Worm (Caenorhabditis elegans) whole organism, late embryonic: ENCODE results near the gene F21A3.11.

Source experiments
- ceh-9 ChIP-seq: sonication (generic microtip); optimal IDR thresholded peaks from 2 replicates; lab custom pipeline; 2016; ENCODE audit warnings: mild to moderate bottlenecking, missing genetic modification characterization, inconsistent platforms, missing compliant biosample characterization
- hlh-30 ChIP-seq: sonication (generic microtip); optimal IDR thresholded peaks from 2 replicates; lab custom pipeline; 2017; ENCODE audit warnings: antibody characterized with exemption, missing genetic modification characterization, missing compliant biosample characterization; ENCODE audit not compliant: insufficient read depth
- sox-4 ChIP-seq: sonication (generic microtip); optimal IDR thresholded peaks from 2 replicates; lab custom pipeline; 2017; ENCODE audit warnings: mild to moderate bottlenecking, missing genetic modification characterization, inconsistent platforms, missing compliant biosample characterization
- tbx-2 ChIP-seq: sonication (generic microtip); optimal IDR thresholded peaks from 2 replicates; lab custom pipeline; 2016; ENCODE audit warnings: missing genetic modification characterization, missing compliant biosample characterization

- TF ChIP-seq tbx-2 (tag; lab: Kevin White, UChicago) (no peak), sox-4 (tag; lab: Kevin White, UChicago) (no peak), ceh-9 (tag; lab: Kevin White, UChicago) (no peak), hlh-30 (no peak)
Measured at ce11 chrV:15543252-15543651, 10.2 kb upstream of the F21A3.11 start.
